Worm (Caenorhabditis elegans): ENCODE results near the gene lin-2.
A peak's percentile ranks its signal among the peaks of the same experiment; 100 is the strongest.

Gene lin-2

DNA sequence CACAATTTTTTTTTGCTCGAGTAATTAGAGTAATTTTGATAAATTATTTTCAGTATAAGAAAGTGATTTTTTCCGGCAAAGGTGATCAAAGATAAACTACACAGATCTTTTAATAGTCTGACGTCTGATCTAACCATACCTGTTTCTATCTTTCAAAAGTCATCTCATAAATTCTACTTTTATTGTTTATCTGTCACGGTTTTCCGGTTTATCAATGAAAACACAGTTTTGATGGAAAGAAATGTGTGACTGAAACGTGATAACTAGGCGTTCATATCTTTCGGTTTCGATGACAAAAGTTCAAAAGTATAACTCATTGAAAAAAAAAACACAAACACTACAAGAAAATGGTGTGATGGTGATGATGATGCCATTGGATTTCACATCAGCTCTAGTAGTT lies 8.7 kb upstream of the lin-2 start:
- TF ChIP-seq nhr-25 (tag; optimal IDR thresholded peaks at IDR 0.05), result peak; percentile 65
- TF ChIP-seq ztf-4 (tag; optimal IDR thresholded peaks at IDR 0.05), result no peak
- TF ChIP-seq nhr-21 (tag; optimal IDR thresholded peaks at IDR 0.05), result peak; percentile 64
- peak; percentile 16 for TF ChIP-seq crh-2 (tag; optimal IDR thresholded peaks at IDR 0.05)
- no peak for TF ChIP-seq fos-1 (tag; optimal IDR thresholded peaks at IDR 0.05)
- TF ChIP-seq sma-3 (GFP tag; optimal IDR thresholded peaks at IDR 0.05), result peak; percentile 26
- peak; percentile 71 for TF ChIP-seq sma-9 (GFP tag; optimal IDR thresholded peaks at IDR 0.05)
- no peak for TF ChIP-seq sma-9 (tag; optimal IDR thresholded peaks at IDR 0.05)
- no peak for TF ChIP-seq R02D3.7 (tag; optimal IDR thresholded peaks at IDR 0.05)

DNA sequence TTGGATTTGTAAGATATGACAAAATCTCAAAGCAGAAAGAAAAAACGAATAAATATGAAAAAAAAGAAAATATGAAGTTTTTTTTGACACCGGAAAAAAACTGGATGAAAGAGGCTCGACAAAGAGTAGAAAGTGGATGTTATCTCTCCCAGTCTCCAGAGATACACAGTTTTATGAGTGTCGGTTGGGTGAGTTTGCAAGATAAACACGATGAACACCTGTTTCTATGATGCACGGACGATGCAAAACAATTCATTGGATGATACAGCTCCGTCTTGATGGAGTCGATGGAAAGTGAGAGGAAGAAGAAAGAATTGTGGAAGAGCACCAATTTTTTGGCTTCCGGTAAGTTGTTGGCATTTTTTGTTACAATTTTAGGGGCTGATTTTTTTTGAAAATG lies 2.0 kb upstream of the lin-2 start:
- no peak for TF ChIP-seq alr-1 (tag; optimal IDR thresholded peaks at IDR 0.05)
- TF ChIP-seq nhr-129 (tag; optimal IDR thresholded peaks at IDR 0.05), result no peak
- TF ChIP-seq nhr-25 (tag; optimal IDR thresholded peaks at IDR 0.05), result no peak
- no peak for TF ChIP-seq R02D3.7 (tag; optimal IDR thresholded peaks at IDR 0.05)
- TF ChIP-seq ceh-82 (tag; optimal IDR thresholded peaks at IDR 0.05), result no peak
- TF ChIP-seq Y55F3AM.14 (GFP tag; optimal IDR thresholded peaks at IDR 0.05), result no peak
- TF ChIP-seq mbf-1 (tag; optimal IDR thresholded peaks at IDR 0.05), result no peak
- no peak for TF ChIP-seq ztf-1 (GFP tag; conservative IDR thresholded peaks at IDR 0.05)
- TF ChIP-seq nhr-11 (tag; optimal IDR thresholded peaks at IDR 0.05), result no peak
- TF ChIP-seq ztf-4 (tag; optimal IDR thresholded peaks at IDR 0.05), result no peak
- no peak for TF ChIP-seq ceh-16 (tag; optimal IDR thresholded peaks at IDR 0.05)
- no peak for TF ChIP-seq unc-55 (GFP tag; optimal IDR thresholded peaks at IDR 0.05)
- no peak for TF ChIP-seq ztf-11 (tag; optimal IDR thresholded peaks at IDR 0.05)
- TF ChIP-seq fos-1 (tag; optimal IDR thresholded peaks at IDR 0.05), result no peak
- no peak for TF ChIP-seq ZK546.5 (tag; optimal IDR thresholded peaks at IDR 0.05)
- no peak for TF ChIP-seq C34F6.9 (tag; optimal IDR thresholded peaks at IDR 0.05)

DNA sequence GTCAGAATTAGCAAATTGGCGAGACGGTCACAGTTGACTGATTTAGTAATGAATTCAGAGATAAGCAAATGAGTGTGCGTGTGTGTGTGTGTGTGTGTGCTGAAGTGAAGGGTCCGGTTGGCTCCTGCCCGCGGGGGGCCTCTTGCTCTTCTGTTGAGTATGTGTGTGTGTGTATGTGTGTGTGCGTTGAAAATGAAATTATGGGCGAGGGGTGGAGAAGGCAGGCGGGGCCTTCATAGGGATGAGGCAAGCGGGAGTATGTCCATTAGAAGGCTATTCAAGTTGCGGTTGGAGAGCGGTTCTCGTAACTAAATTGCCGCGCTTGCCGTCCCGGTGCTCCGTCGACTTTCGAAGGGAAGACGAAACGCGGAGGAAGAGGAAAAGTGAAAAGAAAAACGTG lies 6.5 kb downstream of the lin-2 start:
- no peak for TF ChIP-seq unc-55 (GFP tag; optimal IDR thresholded peaks at IDR 0.05)
- no peak for TF ChIP-seq nhr-6 (tag; optimal IDR thresholded peaks at IDR 0.05)
- TF ChIP-seq crh-2 (tag; optimal IDR thresholded peaks at IDR 0.05), result no peak
- no peak for TF ChIP-seq ceh-82 (tag; optimal IDR thresholded peaks at IDR 0.05)
- TF ChIP-seq F13H6.1 (tag; optimal IDR thresholded peaks at IDR 0.05), result peak; percentile 41

DNA sequence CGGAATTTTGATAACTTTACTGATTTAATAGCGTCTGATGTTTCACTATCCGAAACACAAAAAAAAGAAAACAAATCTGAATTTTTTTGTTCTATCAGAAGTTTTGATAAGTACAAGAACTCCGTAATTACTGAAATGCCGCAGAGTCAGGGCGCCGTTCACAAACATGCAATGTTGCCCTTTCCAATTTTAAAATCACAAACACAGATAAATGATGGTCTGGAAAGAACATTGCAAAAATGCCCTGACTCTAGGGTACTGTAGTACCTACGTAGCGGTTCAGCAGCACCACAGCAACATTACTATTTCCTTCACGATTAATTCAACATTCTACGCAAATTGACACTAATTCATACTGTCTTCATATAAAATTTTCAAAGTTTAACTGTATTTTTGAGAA lies 7.2 kb downstream of the lin-2 start:
- no peak for TF ChIP-seq unc-39 (tag; optimal IDR thresholded peaks at IDR 0.05)
- no peak for TF ChIP-seq nhr-23 (tag; optimal IDR thresholded peaks at IDR 0.05)
- TF ChIP-seq skn-1 (tag; optimal IDR thresholded peaks at IDR 0.05), result no peak
- no peak for TF ChIP-seq lin-11 (tag; optimal IDR thresholded peaks at IDR 0.05)
- TF ChIP-seq snpc-4 (tag; optimal IDR thresholded peaks at IDR 0.05), result no peak
- no peak for TF ChIP-seq nhr-12 (tag; optimal IDR thresholded peaks at IDR 0.05)
- no peak for TF ChIP-seq ztf-11 (tag; optimal IDR thresholded peaks at IDR 0.05)
- no peak for TF ChIP-seq C34F6.9 (tag; optimal IDR thresholded peaks at IDR 0.05)
- no peak for TF ChIP-seq ama-1 (optimal IDR thresholded peaks at IDR 0.05)
- no peak for TF ChIP-seq nhr-77 (tag; optimal IDR thresholded peaks at IDR 0.05)
- no peak for TF ChIP-seq ceh-16 (tag; optimal IDR thresholded peaks at IDR 0.05)
- TF ChIP-seq nhr-11 (tag; optimal IDR thresholded peaks at IDR 0.05), result no peak
- TF ChIP-seq dmd-4 (tag; optimal IDR thresholded peaks at IDR 0.05), result no peak
- TF ChIP-seq nhr-237 (tag; optimal IDR thresholded peaks at IDR 0.05), result no peak
- TF ChIP-seq elt-3 (tag; optimal IDR thresholded peaks at IDR 0.05), result no peak
- no peak for TF ChIP-seq alr-1 (tag; optimal IDR thresholded peaks at IDR 0.05)
- no peak for TF ChIP-seq Y55F3AM.14 (GFP tag; optimal IDR thresholded peaks at IDR 0.05)
- TF ChIP-seq lsy-2 (tag; optimal IDR thresholded peaks at IDR 0.05), result no peak

DNA sequence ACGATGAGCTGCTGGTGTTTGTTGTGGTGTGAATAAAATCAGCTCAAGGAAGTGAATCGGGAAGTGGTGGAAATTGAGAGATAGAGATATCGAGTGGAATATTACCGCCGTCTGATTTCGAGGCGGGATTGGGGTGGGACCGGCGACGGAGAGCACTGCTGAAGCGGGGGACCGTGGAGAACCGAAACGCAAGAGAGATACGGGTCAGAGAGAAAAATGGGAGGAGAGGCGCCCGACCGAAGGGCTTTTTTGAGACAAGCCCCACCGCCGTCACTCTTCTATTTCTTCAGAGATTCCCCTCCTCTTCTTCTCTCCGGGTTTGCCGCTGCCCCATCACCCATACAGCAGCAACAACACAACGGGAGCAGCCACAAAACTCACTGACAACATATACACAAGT lies 7.8 kb downstream of the lin-2 start:
- TF ChIP-seq Y55F3AM.14 (GFP tag; optimal IDR thresholded peaks at IDR 0.05), result no peak
- no peak for TF ChIP-seq lin-13 (GFP tag; optimal IDR thresholded peaks at IDR 0.05)
- no peak for TF ChIP-seq nhr-23 (tag; optimal IDR thresholded peaks at IDR 0.05)
- TF ChIP-seq elt-3 (tag; optimal IDR thresholded peaks at IDR 0.05), result no peak
- no peak for TF ChIP-seq ztf-1 (GFP tag; conservative IDR thresholded peaks at IDR 0.05)
- TF ChIP-seq nhr-77 (tag; optimal IDR thresholded peaks at IDR 0.05), result no peak
- TF ChIP-seq ztf-4 (tag; optimal IDR thresholded peaks at IDR 0.05), result no peak
- TF ChIP-seq skn-1 (tag; optimal IDR thresholded peaks at IDR 0.05), result no peak
- TF ChIP-seq zag-1 (tag; optimal IDR thresholded peaks at IDR 0.05), result no peak
